Fruit fly (Drosophila melanogaster) whole organism, embryonic: ENCODE measurements around the gene Cpr78Ca.

Experiments
- ATbp ChIP-seq: fragments of 200-800 bp; sonication (Bioruptor generic); optimal IDR thresholded peaks from 2 replicates; lab custom pipeline; 2017; ENCODE audit warnings: missing biosample characterization, mild to moderate bottlenecking, missing genetic modification characterization, missing genetic modification reagents
- Atf3 ChIP-seq: fragments of 200-800 bp; sonication (Bioruptor generic); optimal IDR thresholded peaks from 3 replicates; lab custom pipeline; 2016; ENCODE audit warnings: missing biosample characterization, missing genetic modification characterization
- Bdp1 ChIP-seq: fragments of 200-800 bp; sonication (Bioruptor generic); optimal IDR thresholded peaks from 3 replicates; lab custom pipeline; 2016; ENCODE audit warnings: missing biosample characterization, missing genetic modification characterization
- CG12236 ChIP-seq: fragments of 200-800 bp; sonication (Bioruptor generic); optimal IDR thresholded peaks from 2 replicates; lab custom pipeline; 2016; ENCODE audit warnings: missing biosample characterization, missing genetic modification characterization
- CG12299 ChIP-seq: fragments of 200-800 bp; sonication (Bioruptor generic); optimal IDR thresholded peaks from 2 replicates; lab custom pipeline; 2018; ENCODE audit warnings: missing biosample characterization, mild to moderate bottlenecking, missing genetic modification characterization
- CG12391 ChIP-seq: fragments of 200-800 bp; sonication (Bioruptor generic); optimal IDR thresholded peaks from 3 replicates; lab custom pipeline; 2018; ENCODE audit warnings: missing biosample characterization, mild to moderate bottlenecking, missing genetic modification characterization, moderate library complexity
- CG12942 ChIP-seq: fragments of 200-800 bp; sonication (Bioruptor generic); optimal IDR thresholded peaks from 3 replicates; lab custom pipeline; 2016; ENCODE audit warnings: missing biosample characterization, missing genetic modification characterization
- CG13624 ChIP-seq: fragments of 200-800 bp; sonication (Bioruptor generic); optimal IDR thresholded peaks from 2 replicates; lab custom pipeline; 2016; ENCODE audit warnings: missing biosample characterization, missing genetic modification characterization
- CG16779 ChIP-seq: fragments of 200-800 bp; sonication (Bioruptor generic); IDR thresholded peaks from 2 replicates; pipeline ENCODE4 v1.3.6; 2022; ENCODE audit warnings: missing biosample characterization, missing genetic modification characterization
- CG1832 ChIP-seq: fragments of 200-800 bp; sonication (Bioruptor generic); optimal IDR thresholded peaks from 2 replicates; lab custom pipeline; 2017; ENCODE audit warnings: missing biosample characterization, mild to moderate bottlenecking, missing genetic modification characterization, inconsistent platforms
- CG31224 ChIP-seq: fragments of 200-800 bp; sonication (Bioruptor generic); IDR thresholded peaks from 2 replicates; pipeline ENCODE4 v1.3.6; 2022; ENCODE audit warnings: missing biosample characterization, missing genetic modification characterization
- CG34422 ChIP-seq: fragments of 200-800 bp; sonication (Bioruptor generic); IDR thresholded peaks from 3 replicates; pipeline ENCODE4 v1.3.6; 2022; ENCODE audit warnings: missing biosample characterization, missing genetic modification characterization
- CG3726 ChIP-seq: fragments of 200-800 bp; sonication (Bioruptor generic); IDR thresholded peaks from 3 replicates; pipeline ENCODE4, ENCODE4 v1.3.6; 2022; ENCODE audit warnings: missing biosample characterization, missing genetic modification characterization
- CG3847 ChIP-seq: fragments of 200-800 bp; sonication (Bioruptor generic); IDR thresholded peaks from 2 replicates; pipeline ENCODE4 v1.3.6; 2022; ENCODE audit warnings: missing biosample characterization, missing genetic modification characterization
- CG4360 ChIP-seq: fragments of 200-800 bp; sonication (Bioruptor generic); IDR thresholded peaks from 2 replicates; pipeline ENCODE4 v1.3.6; 2022; ENCODE audit warnings: missing biosample characterization, missing genetic modification characterization
- CG4730 ChIP-seq: fragments of 200-800 bp; sonication (Bioruptor generic); IDR thresholded peaks from 2 replicates; pipeline ENCODE4 v1.3.6; 2022; ENCODE audit warnings: missing biosample characterization, missing genetic modification characterization
- CG6854 ChIP-seq: fragments of 200-800 bp; sonication (Bioruptor generic); optimal IDR thresholded peaks from 3 replicates; lab custom pipeline; 2017; ENCODE audit warnings: missing biosample characterization, mild to moderate bottlenecking, missing genetic modification characterization
- CHES-1-like ChIP-seq: fragments of 200-800 bp; sonication (Bioruptor generic); optimal IDR thresholded peaks from 2 replicates; lab custom pipeline; 2016; ENCODE audit warnings: missing biosample characterization, missing genetic modification characterization
- Chrac-16 ChIP-seq: fragments of 200-800 bp; sonication (Bioruptor generic); optimal IDR thresholded peaks from 3 replicates; lab custom pipeline; 2016; ENCODE audit warnings: missing biosample characterization, missing genetic modification characterization
- CrebB ChIP-seq: fragments of 200-800 bp; sonication (Bioruptor generic); optimal IDR thresholded peaks from 3 replicates; lab custom pipeline; 2018; ENCODE audit warnings: missing biosample characterization, mild to moderate bottlenecking, missing genetic modification characterization
- Doc3 ChIP-seq: fragments of 200-800 bp; sonication (Bioruptor generic); IDR thresholded peaks from 3 replicates; pipeline ENCODE4 v1.3.6; 2022; ENCODE audit warnings: missing biosample characterization, missing genetic modification characterization; ENCODE audit not compliant: partially characterized antibody
- Ets65A ChIP-seq: fragments of 200-800 bp; sonication (Bioruptor generic); peaks from one replicate; lab custom pipeline; 2016; ENCODE audit warnings: missing biosample characterization, missing genetic modification characterization
- Myb ChIP-seq: fragments of 200-800 bp; sonication (Bioruptor generic); optimal IDR thresholded peaks from 2 replicates; lab custom pipeline; 2016; ENCODE audit warnings: missing biosample characterization, missing genetic modification characterization
- NC2β ChIP-seq: fragments of 200-800 bp; sonication (Bioruptor generic); optimal IDR thresholded peaks from 2 replicates; lab custom pipeline; 2016; ENCODE audit warnings: missing biosample characterization, missing genetic modification characterization
- Nf-YC ChIP-seq: fragments of 200-800 bp; optimal IDR thresholded peaks from 3 replicates; lab custom pipeline; 2019; ENCODE audit warnings: missing biosample characterization, mild to moderate bottlenecking, missing genetic modification characterization, moderate library complexity
- Optix ChIP-seq: fragments of 200-800 bp; sonication (Bioruptor generic); IDR thresholded peaks from 3 replicates; pipeline ENCODE4 v1.3.6; 2022; ENCODE audit warnings: missing biosample characterization, missing genetic modification characterization
- Side ChIP-seq: fragments of 200-800 bp; sonication (Bioruptor generic); optimal IDR thresholded peaks from 2 replicates; lab custom pipeline; 2016; ENCODE audit warnings: missing biosample characterization, missing genetic modification characterization
- Sin3A ChIP-seq: fragments of >200 bp; optimal IDR thresholded peaks from 2 replicates; lab custom pipeline; 2018
- Spps ChIP-seq: fragments of 200-800 bp; sonication (Bioruptor generic); optimal IDR thresholded peaks from 2 replicates; lab custom pipeline; 2018; ENCODE audit warnings: missing biosample characterization, mild to moderate bottlenecking, missing genetic modification characterization
- amos ChIP-seq: fragments of 200-800 bp; sonication (Bioruptor generic); IDR thresholded peaks from 2 replicates; pipeline ENCODE4 v1.3.6; 2022; ENCODE audit warnings: missing biosample characterization, missing genetic modification characterization; ENCODE audit not compliant: partially characterized antibody
- cas ChIP-seq: fragments of 200-800 bp; sonication (Bioruptor generic); IDR thresholded peaks from 2 replicates; pipeline ENCODE4 v1.3.6; 2022; ENCODE audit warnings: missing biosample characterization, missing genetic modification characterization
- crc ChIP-seq: fragments of 200-800 bp; sonication (Bioruptor generic); optimal IDR thresholded peaks from 2 replicates; lab custom pipeline; 2016; ENCODE audit warnings: missing biosample characterization, missing genetic modification characterization
- crp ChIP-seq, 2 experiments: fragments of 200-800 bp; sonication (Bioruptor generic); optimal IDR thresholded peaks; 2 replicates in 1 of 2; 3 replicates in 1 of 2; lab custom pipeline; 2017; ENCODE audit warnings: missing biosample characterization in 2 of 2, missing genetic modification characterization in 2 of 2, mild to moderate bottlenecking in 1 of 2, moderate library complexity in 1 of 2
- fd102C ChIP-seq: fragments of 200-800 bp; sonication (Bioruptor generic); optimal IDR thresholded peaks from 2 replicates; lab custom pipeline; 2018; ENCODE audit warnings: missing biosample characterization, mild to moderate bottlenecking, missing genetic modification characterization, moderate library complexity
- jumu ChIP-seq: fragments of 200-800 bp; sonication (Bioruptor generic); optimal IDR thresholded peaks from 3 replicates; lab custom pipeline; 2016; ENCODE audit warnings: missing biosample characterization, missing genetic modification characterization
- knrl ChIP-seq: fragments of 200-800 bp; sonication (Bioruptor generic); IDR thresholded peaks from 3 replicates; pipeline ENCODE4 v1.3.6; 2022; ENCODE audit warnings: missing biosample characterization, missing genetic modification characterization; ENCODE audit not compliant: partially characterized antibody
- nerfin-2 ChIP-seq: fragments of 200-800 bp; sonication (Bioruptor generic); IDR thresholded peaks from 2 replicates; pipeline ENCODE4 v1.3.6; 2022; ENCODE audit warnings: missing biosample characterization, missing genetic modification characterization; ENCODE audit not compliant: partially characterized antibody
- nom ChIP-seq: fragments of 200-800 bp; sonication (Bioruptor generic); optimal IDR thresholded peaks from 2 replicates; lab custom pipeline; 2017; ENCODE audit warnings: missing biosample characterization, missing genetic modification characterization, mild to moderate bottlenecking, moderate library complexity, missing genetic modification reagents
- onecut ChIP-seq: fragments of 200-800 bp; sonication (Bioruptor generic); IDR thresholded peaks from 2 replicates; pipeline ENCODE4 v1.3.6; 2022; ENCODE audit warnings: missing biosample characterization, missing genetic modification characterization
- otp ChIP-seq: fragments of 200-800 bp; sonication (Bioruptor generic); IDR thresholded peaks from 3 replicates; pipeline ENCODE4, ENCODE4 v1.3.6; 2022; ENCODE audit warnings: missing biosample characterization, missing genetic modification characterization
- pb ChIP-seq: fragments of 200-800 bp; sonication (Bioruptor generic); optimal IDR thresholded peaks from 3 replicates; lab custom pipeline; 2016; ENCODE audit warnings: missing biosample characterization, missing genetic modification characterization
- pita ChIP-seq: fragments of 200-800 bp; sonication (Bioruptor generic); optimal IDR thresholded peaks from 2 replicates; lab custom pipeline; 2017; ENCODE audit warnings: missing biosample characterization, mild to moderate bottlenecking, missing genetic modification characterization
- psq ChIP-seq: fragments of 200-800 bp; sonication (Bioruptor generic); optimal IDR thresholded peaks from 2 replicates; lab custom pipeline; 2017; ENCODE audit warnings: missing biosample characterization, missing genetic modification characterization
- stwl ChIP-seq: fragments of 200-800 bp; sonication (Bioruptor generic); optimal IDR thresholded peaks from 3 replicates; lab custom pipeline; 2018; ENCODE audit warnings: missing biosample characterization, mild to moderate bottlenecking, missing genetic modification characterization, moderate library complexity
- sug ChIP-seq: fragments of 200-800 bp; optimal IDR thresholded peaks from 2 replicates; lab custom pipeline; 2019; ENCODE audit warnings: missing biosample characterization, mild to moderate bottlenecking, missing genetic modification characterization, moderate library complexity
- tap ChIP-seq: fragments of 200-800 bp; optimal IDR thresholded peaks from 3 replicates; lab custom pipeline; 2019; ENCODE audit warnings: missing biosample characterization, mild to moderate bottlenecking, missing genetic modification characterization, moderate library complexity
- tll ChIP-seq, 2 experiments: fragments of 200-800 bp in 1 of 2; fragments of >200 bp in 1 of 2; sonication (Bioruptor generic) in 1 of 2; optimal IDR thresholded peaks; 2 replicates each; lab custom pipeline; 2017 to 2019; ENCODE audit warnings: missing biosample characterization in 2 of 2, missing genetic modification characterization in 2 of 2, mild to moderate bottlenecking in 1 of 2, moderate library complexity in 1 of 2
- tna ChIP-seq: fragments of 200-800 bp; sonication (Bioruptor generic); IDR thresholded peaks from 2 replicates; pipeline ENCODE4 v1.3.6; 2022; ENCODE audit warnings: missing biosample characterization, missing genetic modification characterization; ENCODE audit not compliant: partially characterized antibody
- toy ChIP-seq: fragments of 200-800 bp; sonication (Bioruptor generic); IDR thresholded peaks from 2 replicates; pipeline ENCODE4 v1.3.6; 2022; ENCODE audit warnings: missing biosample characterization, missing genetic modification characterization

Cpr78Ca gene

DNA sequence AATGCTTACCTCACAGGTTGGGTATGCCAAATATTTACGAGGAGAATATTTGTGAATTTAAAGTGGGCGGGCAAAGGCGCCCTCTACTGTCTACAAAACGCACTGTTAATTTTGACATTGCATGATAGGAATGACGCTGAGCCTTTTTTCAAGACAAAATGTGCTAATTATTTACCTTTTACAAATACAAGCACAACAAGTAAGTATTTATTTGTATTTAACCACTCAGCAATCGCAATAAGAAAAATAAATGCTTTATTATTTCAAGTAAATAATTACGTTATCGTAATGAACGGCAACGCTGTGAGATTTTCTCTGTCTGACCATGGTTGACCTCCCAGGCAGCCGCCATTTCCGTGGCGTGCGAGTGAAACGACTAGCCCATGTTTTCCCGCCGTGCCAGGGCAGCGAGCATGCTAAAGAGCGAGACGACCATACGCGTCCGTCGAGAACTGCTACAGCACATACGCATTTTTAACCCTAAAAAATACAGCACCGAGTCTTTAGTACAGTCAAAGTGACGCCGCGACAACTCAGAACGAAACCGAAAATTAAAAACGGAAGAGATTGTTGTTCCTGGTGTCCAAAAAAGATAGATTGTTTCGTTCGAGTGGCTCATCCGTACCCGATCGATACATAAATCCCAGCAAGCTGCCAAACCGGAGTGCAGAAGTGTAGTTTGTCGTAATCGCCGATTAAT lies 6.8 kb downstream of the Cpr78Ca start, which contains the start of the genes CG12974 and pzg (continued):
- TF ChIP-seq tna: no peak; the same call in 1 of the 2 replicates
- TF ChIP-seq ATbp (GFP tag; lab: Kevin White, UChicago): peak; percentile 55
- peak; percentile 55 for TF ChIP-seq Atf3 (GFP tag; lab: Kevin White, UChicago)
- TF ChIP-seq psq (GFP tag; lab: Kevin White, UChicago): no peak
- TF ChIP-seq crc (GFP tag; lab: Kevin White, UChicago): no peak
- TF ChIP-seq otp: peak; percentile 62; the same call in 1 of the 3 replicates
- TF ChIP-seq onecut: peak; percentile 83
- TF ChIP-seq fd102C (GFP tag; lab: Kevin White, UChicago): no peak
- peak; percentile 66; the same call in 1 of the 2 replicates for TF ChIP-seq amos (GFP tag; lab: Robert Waterston, UW)
- TF ChIP-seq Optix (GFP tag; lab: Robert Waterston, UW): peak; percentile 83; the same call in 2 of the 3 replicates
- no peak for TF ChIP-seq tap (tag; lab: Kevin White, UChicago)
- TF ChIP-seq Ets65A: peak; percentile 99
- TF ChIP-seq Doc3 (GFP tag; lab: Robert Waterston, UW): no peak
- TF ChIP-seq Chrac-16 (GFP tag; lab: Kevin White, UChicago): peak; percentile 73
- TF ChIP-seq CG3726: peak; percentile 61; the same call in 1 of the 3 replicates
- peak; percentile 72 for TF ChIP-seq Bdp1 (GFP tag; lab: Kevin White, UChicago)
- TF ChIP-seq CrebB: peak; percentile 44
- TF ChIP-seq CG1832 (GFP tag; lab: Kevin White, UChicago): peak; percentile 97
- peak; percentile 39 for TF ChIP-seq pb (GFP tag; lab: Kevin White, UChicago)
- TF ChIP-seq CG4360 (GFP tag; lab: Robert Waterston, UW): peak; percentile 18; the same call in 1 of the 2 replicates
- TF ChIP-seq CG6854 (GFP tag; lab: Kevin White, UChicago): peak; percentile 1
- TF ChIP-seq CG31224 (GFP tag; lab: Robert Waterston, UW): peak; percentile 48; the same call in 1 of the 2 replicates
- TF ChIP-seq Side (GFP tag; lab: Kevin White, UChicago): peak; percentile 48
- peak; percentile 95 for TF ChIP-seq CG3847 (GFP tag; lab: Robert Waterston, UW)
- peak; percentile 95 for TF ChIP-seq knrl
- peak; percentile 36; the same call in 1 of the 2 replicates for TF ChIP-seq cas
- peak; percentile 51 for TF ChIP-seq nom (GFP tag; lab: Kevin White, UChicago)
- no peak for TF ChIP-seq CG16779 (GFP tag; lab: Robert Waterston, UW)
- peak; percentile 61 for TF ChIP-seq stwl (tag; lab: Kevin White, UChicago)
- peak; percentile 74 for TF ChIP-seq Nf-YC
- peak; percentile 71 for TF ChIP-seq nerfin-2 (GFP tag; lab: Robert Waterston, UW)
- peak; percentile 81 for TF ChIP-seq CHES-1-like (GFP tag; lab: Kevin White, UChicago)
- peak; percentile 85 for TF ChIP-seq sug
- peak; percentile 14 for TF ChIP-seq Spps (tag; lab: Kevin White, UChicago)
- TF ChIP-seq CG34422 (GFP tag; lab: Robert Waterston, UW): peak; percentile 91
- TF ChIP-seq toy (GFP tag; lab: Robert Waterston, UW): peak; percentile 53; the same call in 1 of the 2 replicates
- TF ChIP-seq jumu (GFP tag; lab: Kevin White, UChicago): peak; percentile 68
- peak; percentile 90 for TF ChIP-seq Sin3A (lab: Kevin White, UChicago)
- TF ChIP-seq NC2β (GFP tag; lab: Kevin White, UChicago): peak; percentile 80
- TF ChIP-seq Myb (GFP tag; lab: Kevin White, UChicago): peak; percentile 70
- TF ChIP-seq CG12236 (GFP tag; lab: Kevin White, UChicago): peak; percentile 48
- peak; percentile 61 for TF ChIP-seq CG4730 (GFP tag; lab: Robert Waterston, UW)
- TF ChIP-seq CG12391 (tag; lab: Kevin White, UChicago): peak; percentile 86
- peak; percentile 37 to 71 for TF ChIP-seq tll (GFP tag; optimal IDR thresholded peaks at IDR 0.05; lab: Kevin White, UChicago)
- TF ChIP-seq pita (GFP tag; lab: Kevin White, UChicago): no peak
- TF ChIP-seq CG12942 (GFP tag; lab: Kevin White, UChicago): peak; percentile 67
- peak; percentile 69 for TF ChIP-seq CG13624
- TF ChIP-seq crp (GFP tag; optimal IDR thresholded peaks at IDR 0.05; lab: Kevin White, UChicago): peak in 1 of 2 experiments; percentile 64
- peak; percentile 20 for TF ChIP-seq CG12299 (tag; lab: Kevin White, UChicago)
